Worm (Caenorhabditis elegans) whole organism, young adult: Measurements from ENCODE around the gene C50E3.7.

Source experiments
- F49E8.2 ChIP-seq: sonication (generic microtip); optimal IDR thresholded peaks from 3 replicates; lab custom pipeline; 2017; ENCODE audit warnings: missing genetic modification characterization, mild to moderate bottlenecking, missing compliant biosample characterization, antibody characterized with exemption, moderate library complexity; ENCODE audit not compliant: insufficient read depth
- ama-1 ChIP-seq, 3 experiments: fragments of 150-350 bp in 1 of 3; sonication (generic microtip) in 2 of 3; optimal IDR thresholded peaks; 2 replicates each; lab custom pipeline; 2014 to 2018; ENCODE audit warnings: missing biosample characterization in 2 of 3, missing genetic modification characterization in 2 of 3, missing genetic modification reagents in 2 of 3
- dpl-1 ChIP-seq: fragments of 150-350 bp; optimal IDR thresholded peaks from 2 replicates; lab custom pipeline; 2014; ENCODE audit warnings: missing biosample characterization, missing genetic modification reagents, missing genetic modification characterization
- lin-35 ChIP-seq, 3 experiments: fragments of 150-350 bp in 2 of 3; sonication (generic microtip) in 1 of 3; optimal IDR thresholded peaks; 2 replicates each; lab custom pipeline; 2014 to 2018; ENCODE audit warnings: missing biosample characterization in 3 of 3, missing genetic modification characterization in 3 of 3, missing genetic modification reagents in 3 of 3
- mes-4 ChIP-seq: sonication (generic microtip); optimal IDR thresholded peaks from 2 replicates; lab custom pipeline; 2016; ENCODE audit warnings: missing genotype, missing genetic modification characterization, missing compliant biosample characterization
- mxl-1 ChIP-seq: sonication (generic microtip); optimal IDR thresholded peaks from 2 replicates; lab custom pipeline; 2016; ENCODE audit warnings: missing genetic modification characterization, missing compliant biosample characterization
- nfya-2 ChIP-seq: fragments of 200-800 bp; sonication (Bioruptor generic); IDR thresholded peaks from 2 replicates; pipeline ENCODE4 v1.3.6; 2022; ENCODE audit warnings: missing genetic modification reagents, missing genetic modification characterization, missing compliant biosample characterization
- nhr-90 ChIP-seq: sonication (generic microtip); optimal IDR thresholded peaks from 2 replicates; lab custom pipeline; 2016; ENCODE audit warnings: missing genotype, mild to moderate bottlenecking, missing genetic modification characterization, missing compliant biosample characterization
- pha-4 ChIP-seq: fragments of 150-350 bp; sonication (generic microtip); optimal IDR thresholded peaks from 2 replicates; lab custom pipeline; 2014; ENCODE audit warnings: missing biosample characterization, missing genetic modification reagents, missing genetic modification characterization
- rec-8 ChIP-seq, 2 experiments: sonication (generic microtip); optimal IDR thresholded peaks; 2 replicates each; lab custom pipeline; 2016; ENCODE audit warnings: mild to moderate bottlenecking in 2 of 2, missing genetic modification characterization in 2 of 2, missing genetic modification reagents in 2 of 2, missing genotype in 2 of 2, missing biosample characterization in 1 of 2, missing compliant biosample characterization in 1 of 2, moderate library complexity in 1 of 2
- repo-1 ChIP-seq: sonication (generic microtip); optimal IDR thresholded peaks from 2 replicates; lab custom pipeline; 2017; ENCODE audit warnings: mild to moderate bottlenecking, missing genetic modification characterization, missing compliant biosample characterization
- unc-62 ChIP-seq: fragments of 150-350 bp; optimal IDR thresholded peaks from 2 replicates; lab custom pipeline; 2014; ENCODE audit warnings: missing biosample characterization, missing genetic modification reagents, missing genetic modification characterization

DNA sequence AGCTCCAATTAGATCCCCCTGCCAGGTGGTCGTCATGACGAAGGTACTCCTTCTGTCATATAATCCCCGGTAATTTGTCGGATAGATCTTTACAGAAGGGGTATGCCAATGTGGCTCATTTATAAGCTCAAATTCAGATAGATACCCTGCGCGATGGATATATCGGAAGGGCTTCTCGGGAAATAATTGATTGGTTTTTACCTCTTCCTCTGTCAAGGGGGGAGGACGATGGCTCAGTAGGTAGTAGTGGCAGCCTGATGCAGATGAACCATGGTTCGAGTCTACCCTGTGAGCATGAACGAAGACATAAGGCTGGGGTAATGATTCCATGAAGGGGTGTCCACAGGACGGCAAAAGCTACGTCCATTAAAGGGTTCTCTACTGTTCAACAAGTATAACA is 49.0 kb upstream of the C50E3.7 start:
- TF ChIP-seq ama-1 (optimal IDR thresholded peaks at IDR 0.05; lab: Kevin White, UChicago) (no peak), ama-1 (GFP tag; optimal IDR thresholded peaks at IDR 0.05; lab: Kevin White, UChicago) (no peak), nhr-90 (tag; lab: Kevin White, UChicago) (no peak), F49E8.2 (tag; lab: Kevin White, UChicago) (no peak), dpl-1 (no peak), lin-35 (GFP tag; optimal IDR thresholded peaks at IDR 0.05; lab: Kevin White, UChicago) (no peak), repo-1 (no peak), mes-4 (tag; lab: Kevin White, UChicago) (no peak), rec-8 (tag; optimal IDR thresholded peaks at IDR 0.05; lab: Kevin White, UChicago) (no peak), unc-62 (no peak), nfya-2 (GFP tag; lab: Robert Waterston, UW) (no peak), pha-4 (no peak), mxl-1 (tag; lab: Kevin White, UChicago) (no peak)
